Fruit fly (Drosophila melanogaster) whole organism, wandering third instar larva: ENCODE measurements around the gene CG2930.

Experiments used
- Abd-B ChIP-seq: fragments of >200 bp; optimal IDR thresholded peaks from 2 replicates; lab custom pipeline; 2017; ENCODE audit warnings: missing biosample characterization, missing genetic modification characterization
- CG32264 ChIP-seq: fragments of 200-800 bp; sonication (Bioruptor generic); optimal IDR thresholded peaks from 2 replicates; lab custom pipeline; 2016; ENCODE audit warnings: missing biosample characterization, missing genetic modification characterization
- Dfd ChIP-seq: fragments of >200 bp; optimal IDR thresholded peaks from 2 replicates; lab custom pipeline; 2017; ENCODE audit warnings: missing biosample characterization, missing genetic modification characterization
- Dif ChIP-seq: fragments of 200-275, 200-300 bp; sonication (Bioruptor generic); optimal IDR thresholded peaks from 2 replicates; lab custom pipeline; 2018; ENCODE audit warnings: missing biosample characterization, missing genetic modification characterization; ENCODE audit not compliant: partially characterized antibody
- GATAd ChIP-seq: sonication (Bioruptor generic); optimal IDR thresholded peaks from 2 replicates; lab custom pipeline; 2016; ENCODE audit warnings: missing biosample characterization, missing genetic modification characterization
- Hr78 ChIP-seq: fragments of >200 bp; optimal IDR thresholded peaks from 2 replicates; lab custom pipeline; 2017; ENCODE audit warnings: missing biosample characterization, missing genetic modification characterization
- Myc ChIP-seq: fragments of >200 bp; optimal IDR thresholded peaks from 2 replicates; lab custom pipeline; 2017
- Sp1 ChIP-seq: fragments of 200-800 bp; sonication (Bioruptor generic); optimal IDR thresholded peaks from 3 replicates; lab custom pipeline; 2019; ENCODE audit warnings: missing biosample characterization, mild to moderate bottlenecking, missing genetic modification characterization, moderate library complexity
- brk ChIP-seq: fragments of 200-800 bp; sonication (Bioruptor generic); optimal IDR thresholded peaks from 2 replicates; lab custom pipeline; 2016; ENCODE audit warnings: missing biosample characterization, mild to moderate bottlenecking, missing genetic modification characterization
- foxo ChIP-seq, 2 experiments: fragments of 200-800 bp; sonication (Bioruptor generic); optimal IDR thresholded peaks; 2 replicates in 1 of 2; 3 replicates in 1 of 2; lab custom pipeline; 2016 to 2017; ENCODE audit warnings: missing biosample characterization in 2 of 2, missing genetic modification characterization in 2 of 2
- h ChIP-seq: fragments of 200-800 bp; sonication (Bioruptor generic); optimal IDR thresholded peaks from 3 replicates; lab custom pipeline; 2016; ENCODE audit warnings: missing biosample characterization, mild to moderate bottlenecking, missing genetic modification characterization
- pan ChIP-seq: fragments of >200 bp; optimal IDR thresholded peaks from 2 replicates; lab custom pipeline; 2017
- psq ChIP-seq: fragments of 200-800 bp; sonication (Bioruptor generic); optimal IDR thresholded peaks from 3 replicates; lab custom pipeline; 2017; ENCODE audit warnings: missing biosample characterization, mild to moderate bottlenecking, missing genetic modification characterization, moderate library complexity
- usp ChIP-seq: fragments of >200 bp; optimal IDR thresholded peaks from 2 replicates; lab custom pipeline; 2017; ENCODE audit warnings: missing biosample characterization, missing genetic modification characterization

dm6 chrX:3901926-3902325 is 33.2 kb downstream of the CG2930 start:
- TF ChIP-seq usp (GFP tag; lab: Kevin White, UChicago): no peak
- TF ChIP-seq Dif (GFP tag; lab: Kevin White, UChicago): no peak
- TF ChIP-seq GATAd: no peak
- no peak for TF ChIP-seq Dfd (GFP tag; lab: Kevin White, UChicago)
- no peak for TF ChIP-seq Abd-B (GFP tag; lab: Kevin White, UChicago)
- no peak for TF ChIP-seq h (GFP tag; lab: Kevin White, UChicago)
- TF ChIP-seq psq: no peak
- no peak for TF ChIP-seq pan (lab: Kevin White, UChicago)
- no peak for TF ChIP-seq CG32264 (GFP tag; lab: Kevin White, UChicago)
- TF ChIP-seq foxo (GFP tag; optimal IDR thresholded peaks at IDR 0.05; lab: Kevin White, UChicago): no peak
- TF ChIP-seq Myc (lab: Kevin White, UChicago): no peak
- TF ChIP-seq Hr78: no peak
- TF ChIP-seq brk: no peak
- TF ChIP-seq Sp1: no peak
